Fruit fly (Drosophila melanogaster) whole organism, embryonic: ENCODE results near the gene CCT7.

Experiments used
- Antp ChIP-seq: fragments of 200-800 bp; sonication (Bioruptor generic); optimal IDR thresholded peaks from 3 replicates; lab custom pipeline; 2016; ENCODE audit warnings: missing biosample characterization, missing genetic modification characterization
- B-H1 ChIP-seq: fragments of 200-800 bp; sonication (Bioruptor generic); IDR thresholded peaks from 3 replicates; pipeline ENCODE4 v1.3.6; 2022; ENCODE audit warnings: missing biosample characterization, missing genetic modification characterization
- CG10462 ChIP-seq: fragments of 200-800 bp; sonication (Bioruptor generic); optimal IDR thresholded peaks from 2 replicates; lab custom pipeline; 2016; ENCODE audit warnings: missing biosample characterization, missing genetic modification characterization
- CG10565 ChIP-seq: fragments of 200-800 bp; sonication (Bioruptor generic); optimal IDR thresholded peaks from 3 replicates; lab custom pipeline; 2016; ENCODE audit warnings: missing biosample characterization, mild to moderate bottlenecking, missing genetic modification characterization
- CG11504 ChIP-seq: fragments of 200-800 bp; sonication (Bioruptor generic); optimal IDR thresholded peaks from 3 replicates; lab custom pipeline; 2019; ENCODE audit warnings: missing biosample characterization, mild to moderate bottlenecking, missing genetic modification characterization, moderate library complexity
- CG12744 ChIP-seq: fragments of 200-800 bp; sonication (Bioruptor generic); optimal IDR thresholded peaks from 2 replicates; lab custom pipeline; 2016; ENCODE audit warnings: missing biosample characterization, missing genetic modification characterization
- CG13287 ChIP-seq: fragments of 200-800 bp; sonication (Bioruptor generic); IDR thresholded peaks from 2 replicates; pipeline ENCODE4 v1.3.6; 2022; ENCODE audit warnings: missing biosample characterization, missing genetic modification characterization; ENCODE audit not compliant: partially characterized antibody
- CG15011 ChIP-seq: fragments of 200-800 bp; sonication (Bioruptor generic); optimal IDR thresholded peaks from 3 replicates; lab custom pipeline; 2018; ENCODE audit warnings: missing biosample characterization, mild to moderate bottlenecking, missing genetic modification characterization
- CG15269 ChIP-seq: fragments of 200-800 bp; sonication (Bioruptor generic); optimal IDR thresholded peaks from 2 replicates; lab custom pipeline; 2018; ENCODE audit warnings: missing biosample characterization, mild to moderate bottlenecking, missing genetic modification characterization, moderate library complexity
- CG1602 ChIP-seq: fragments of 200-800 bp; sonication (Bioruptor generic); optimal IDR thresholded peaks from 3 replicates; lab custom pipeline; 2016; ENCODE audit warnings: missing biosample characterization, missing genetic modification characterization
- CG16815 ChIP-seq: fragments of 200-800 bp; sonication (Bioruptor generic); optimal IDR thresholded peaks from 3 replicates; lab custom pipeline; 2017; ENCODE audit warnings: missing biosample characterization, mild to moderate bottlenecking, missing genetic modification characterization
- CG17829 ChIP-seq: fragments of 200-800 bp; optimal IDR thresholded peaks from 2 replicates; lab custom pipeline; 2019; ENCODE audit warnings: missing biosample characterization, mild to moderate bottlenecking, missing genetic modification characterization, moderate library complexity
- CG2202 ChIP-seq: fragments of 200-800 bp; sonication (Bioruptor generic); optimal IDR thresholded peaks from 2 replicates; lab custom pipeline; 2018; ENCODE audit warnings: missing biosample characterization, mild to moderate bottlenecking, missing genetic modification characterization
- CG7372 ChIP-seq: fragments of 200-800 bp; sonication (Bioruptor generic); IDR thresholded peaks from 2 replicates; pipeline ENCODE4 v1.3.6; 2022; ENCODE audit warnings: missing biosample characterization, missing genetic modification characterization
- CG7556 ChIP-seq: fragments of 200-800 bp; sonication (Bioruptor generic); optimal IDR thresholded peaks from 2 replicates; lab custom pipeline; 2017; ENCODE audit warnings: missing biosample characterization, mild to moderate bottlenecking, missing genetic modification characterization
- Drgx ChIP-seq: fragments of 200-800 bp; sonication (Bioruptor generic); IDR thresholded peaks from 2 replicates; pipeline ENCODE4 v1.3.6; 2022; ENCODE audit warnings: missing biosample characterization, missing genetic modification characterization
- Ets97D ChIP-seq: fragments of 200-800 bp; sonication (Bioruptor generic); optimal IDR thresholded peaks from 3 replicates; lab custom pipeline; 2016; ENCODE audit warnings: missing biosample characterization, missing genetic modification characterization
- GATAe ChIP-seq: fragments of 200-800 bp; sonication (Bioruptor generic); conservative IDR thresholded peaks from 2 replicates; pipeline ENCODE4 v1.3.6; 2022; ENCODE audit warnings: missing biosample characterization, missing genetic modification characterization
- HmgZ ChIP-seq: fragments of 200-800 bp; sonication (Bioruptor generic); optimal IDR thresholded peaks from 2 replicates; lab custom pipeline; 2018; ENCODE audit warnings: missing biosample characterization, mild to moderate bottlenecking, missing genetic modification characterization
- Hr78 ChIP-seq, 2 experiments: fragments of 200-800 bp in 1 of 2; fragments of >200 bp in 1 of 2; sonication (Bioruptor generic) in 1 of 2; optimal IDR thresholded peaks; 2 replicates each; lab custom pipeline; 2017 to 2019; ENCODE audit warnings: missing biosample characterization in 2 of 2, missing genetic modification characterization in 2 of 2, mild to moderate bottlenecking in 1 of 2, moderate library complexity in 1 of 2
- MBD-R2 ChIP-seq: fragments of 200-800 bp; sonication (Bioruptor generic); IDR thresholded peaks from 2 replicates; pipeline ENCODE4 v1.3.6; 2022; ENCODE audit warnings: missing biosample characterization, missing genetic modification characterization
- Med ChIP-seq: fragments of 200-800 bp; sonication (Bioruptor generic); peaks from one replicate; lab custom pipeline; 2016; ENCODE audit warnings: missing biosample characterization, missing genetic modification characterization, mild to moderate bottlenecking, inconsistent platforms, moderate library complexity
- NFAT ChIP-seq: fragments of 200-800 bp; sonication (Bioruptor generic); IDR thresholded peaks from 2 replicates; pipeline ENCODE4 v1.3.6; 2022; ENCODE audit warnings: missing biosample characterization, missing genetic modification characterization
- Spps ChIP-seq: fragments of 200-800 bp; sonication (Bioruptor generic); optimal IDR thresholded peaks from 2 replicates; lab custom pipeline; 2018; ENCODE audit warnings: missing biosample characterization, mild to moderate bottlenecking, missing genetic modification characterization
- Usf ChIP-seq: fragments of 200-800 bp; sonication (Bioruptor generic); optimal IDR thresholded peaks from 2 replicates; lab custom pipeline; 2017; ENCODE audit warnings: missing genotype, missing biosample characterization, missing genetic modification characterization
- Xrp1 ChIP-seq: fragments of 200-800 bp; sonication (Bioruptor generic); IDR thresholded peaks from 2 replicates; pipeline ENCODE4 v1.3.6; 2022; ENCODE audit warnings: missing biosample characterization, missing genetic modification characterization
- abd-A ChIP-seq: fragments of 200-800 bp; sonication (Bioruptor generic); optimal IDR thresholded peaks from 3 replicates; lab custom pipeline; 2019; ENCODE audit warnings: missing biosample characterization, mild to moderate bottlenecking, missing genetic modification characterization, moderate library complexity
- ac ChIP-seq: fragments of 200-800 bp; sonication (Bioruptor generic); optimal IDR thresholded peaks from 3 replicates; lab custom pipeline; 2017; ENCODE audit warnings: missing biosample characterization, mild to moderate bottlenecking, missing genetic modification characterization
- az2 ChIP-seq: fragments of 200-800 bp; sonication (Bioruptor generic); optimal IDR thresholded peaks from 3 replicates; lab custom pipeline; 2016; ENCODE audit warnings: missing biosample characterization, missing genetic modification characterization
- croc ChIP-seq: fragments of 200-800 bp; sonication (Bioruptor generic); conservative IDR thresholded peaks from 3 replicates; pipeline ENCODE4 v1.3.6; 2022; ENCODE audit warnings: missing biosample characterization, missing genetic modification characterization
- crp ChIP-seq, 2 experiments: fragments of 200-800 bp; sonication (Bioruptor generic); optimal IDR thresholded peaks; 2 replicates in 1 of 2; 3 replicates in 1 of 2; lab custom pipeline; 2017; ENCODE audit warnings: missing biosample characterization in 2 of 2, missing genetic modification characterization in 2 of 2, mild to moderate bottlenecking in 1 of 2, moderate library complexity in 1 of 2
- dati ChIP-seq: fragments of 200-800 bp; sonication (Bioruptor generic); IDR thresholded peaks from 2 replicates; pipeline ENCODE4 v1.3.6; 2022; ENCODE audit warnings: missing biosample characterization, missing genetic modification characterization
- dimm ChIP-seq: fragments of 200-800 bp; sonication (Bioruptor generic); IDR thresholded peaks from 2 replicates; pipeline ENCODE4 v1.3.6; 2022; ENCODE audit warnings: missing biosample characterization, missing genetic modification characterization
- ems ChIP-seq: fragments of 200-800 bp; sonication (Bioruptor generic); optimal IDR thresholded peaks from 3 replicates; lab custom pipeline; 2016; ENCODE audit warnings: missing biosample characterization, missing genetic modification characterization
- fd96Cb ChIP-seq: fragments of 200-800 bp; sonication (Bioruptor generic); optimal IDR thresholded peaks from 2 replicates; lab custom pipeline; 2018; ENCODE audit warnings: missing biosample characterization, mild to moderate bottlenecking, missing genetic modification characterization, moderate library complexity
- fu2 ChIP-seq: fragments of 200-800 bp; sonication (Bioruptor generic); optimal IDR thresholded peaks from 2 replicates; lab custom pipeline; 2016; ENCODE audit warnings: missing biosample characterization, missing genetic modification characterization
- her ChIP-seq: fragments of 200-800 bp; sonication (Bioruptor generic); optimal IDR thresholded peaks from 2 replicates; lab custom pipeline; 2016; ENCODE audit warnings: missing biosample characterization, missing genetic modification characterization
- jing ChIP-seq: fragments of 200-800 bp; sonication (Bioruptor generic); optimal IDR thresholded peaks from 2 replicates; lab custom pipeline; 2018; ENCODE audit warnings: missing biosample characterization, mild to moderate bottlenecking, missing genetic modification characterization
- mirr ChIP-seq: fragments of 200-800 bp; sonication (Bioruptor generic); optimal IDR thresholded peaks from 3 replicates; lab custom pipeline; 2018; ENCODE audit warnings: missing biosample characterization, mild to moderate bottlenecking, missing genetic modification characterization
- nmo ChIP-seq: fragments of 200-800 bp; sonication (Bioruptor generic); optimal IDR thresholded peaks from 2 replicates; lab custom pipeline; 2018; ENCODE audit warnings: missing biosample characterization, mild to moderate bottlenecking, missing genetic modification characterization, moderate library complexity
- otp ChIP-seq: fragments of 200-800 bp; sonication (Bioruptor generic); IDR thresholded peaks from 3 replicates; pipeline ENCODE4, ENCODE4 v1.3.6; 2022; ENCODE audit warnings: missing biosample characterization, missing genetic modification characterization
- pb ChIP-seq: fragments of 200-800 bp; sonication (Bioruptor generic); optimal IDR thresholded peaks from 3 replicates; lab custom pipeline; 2016; ENCODE audit warnings: missing biosample characterization, missing genetic modification characterization
- ro ChIP-seq: fragments of 200-800 bp; sonication (Bioruptor generic); IDR thresholded peaks from 2 replicates; pipeline ENCODE4 v1.3.6; 2022; ENCODE audit warnings: missing biosample characterization, missing genetic modification characterization
- salm ChIP-seq: fragments of 200-800 bp; sonication (Bioruptor generic); optimal IDR thresholded peaks from 2 replicates; lab custom pipeline; 2018; ENCODE audit warnings: missing biosample characterization, mild to moderate bottlenecking, missing genetic modification characterization
- sna ChIP-seq: fragments of 200-800 bp; sonication (Bioruptor generic); IDR thresholded peaks from 2 replicates; pipeline ENCODE4 v1.3.6; 2022; ENCODE audit warnings: missing biosample characterization, missing genetic modification characterization; ENCODE audit not compliant: partially characterized antibody
- so ChIP-seq: fragments of 200-800 bp; sonication (Bioruptor generic); IDR thresholded peaks from 3 replicates; pipeline ENCODE4 v1.3.6; 2022; ENCODE audit warnings: missing biosample characterization, missing genetic modification characterization
- sqz ChIP-seq: fragments of 200-800 bp; sonication (Bioruptor generic); optimal IDR thresholded peaks from 3 replicates; lab custom pipeline; 2018; ENCODE audit warnings: missing biosample characterization, mild to moderate bottlenecking, missing genetic modification characterization
- ssp ChIP-seq: fragments of 200-800 bp; sonication (Bioruptor generic); IDR thresholded peaks from 2 replicates; pipeline ENCODE4 v1.3.6; 2022; ENCODE audit warnings: missing biosample characterization, missing genetic modification characterization
- wor ChIP-seq: fragments of 200-800 bp; sonication (Bioruptor generic); IDR thresholded peaks from 2 replicates; pipeline ENCODE4 v1.3.6; 2022; ENCODE audit warnings: missing biosample characterization, missing genetic modification characterization
- zfh2 ChIP-seq: fragments of 200-800 bp; sonication (Bioruptor generic); optimal IDR thresholded peaks from 2 replicates; lab custom pipeline; 2016; ENCODE audit warnings: missing biosample characterization, missing genetic modification characterization

CCT7 gene

DNA sequence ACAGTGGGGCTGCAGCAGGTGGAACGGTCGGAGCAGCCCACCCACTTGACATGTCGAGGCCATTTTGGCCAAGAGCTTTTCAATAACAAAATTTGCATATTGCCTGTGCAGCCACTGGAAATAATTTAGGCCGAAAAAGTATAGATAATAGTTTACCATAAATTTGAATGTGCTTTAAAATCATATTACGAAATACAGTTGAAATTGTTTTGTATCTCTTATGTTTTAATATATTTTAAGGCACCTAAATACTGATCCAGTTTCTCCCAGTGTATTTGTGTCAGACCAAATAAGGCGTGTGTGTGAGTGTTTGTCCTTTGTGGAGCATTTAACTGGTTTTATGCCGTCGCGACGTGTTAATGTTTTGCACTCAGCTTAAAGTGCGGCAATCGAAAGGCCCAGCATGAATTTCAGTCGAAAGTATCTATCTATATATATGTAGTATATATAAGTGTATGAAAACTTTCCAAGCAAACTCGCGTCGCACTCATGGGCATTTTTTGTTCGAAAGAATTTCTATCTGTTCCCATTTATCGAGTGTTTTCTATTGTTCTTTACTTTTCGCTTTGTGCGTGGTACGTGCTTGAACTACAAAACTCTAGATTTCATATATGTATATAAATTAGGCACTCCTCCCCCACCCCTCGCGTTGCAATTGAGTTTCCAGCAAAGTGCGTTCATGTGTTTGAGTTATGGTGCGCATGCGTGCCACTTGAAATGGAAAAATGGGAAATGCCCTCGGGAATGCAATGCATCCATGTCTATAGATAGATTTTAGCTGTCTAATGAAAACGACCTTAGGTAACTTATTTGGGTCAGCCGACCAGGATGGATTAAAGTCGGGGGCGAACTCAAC is 48.2 kb downstream of the CCT7 start (continued):
- TF ChIP-seq CG15269 (tag; lab: Kevin White, UChicago) (peak; percentile 6), az2 (GFP tag; lab: Kevin White, UChicago) (peak; percentile 24), NFAT (GFP tag; lab: Robert Waterston, UW) (no peak), CG17829 (tag; lab: Kevin White, UChicago) (peak; percentile 53), jing (GFP tag; lab: Kevin White, UChicago) (no peak), CG1602 (peak; percentile 43), HmgZ (tag; lab: Kevin White, UChicago) (no peak), CG2202 (tag; lab: Kevin White, UChicago) (peak; percentile 12), dimm (GFP tag; lab: Robert Waterston, UW) (no peak), Spps (tag; lab: Kevin White, UChicago) (peak; percentile 2), croc (GFP tag; lab: Robert Waterston, UW) (no peak), salm (tag; lab: Kevin White, UChicago) (no peak), CG7372 (GFP tag; lab: Robert Waterston, UW) (no peak), ro (GFP tag; lab: Robert Waterston, UW) (no peak), crp (GFP tag; optimal IDR thresholded peaks at IDR 0.05; lab: Kevin White, UChicago) (no peak), GATAe (GFP tag; lab: Robert Waterston, UW) (no peak), Ets97D (no peak), MBD-R2 (GFP tag; lab: Robert Waterston, UW) (no peak), sna (GFP tag; lab: Robert Waterston, UW) (no peak), ac (GFP tag; lab: Kevin White, UChicago) (peak; percentile 25), dati (no peak), pb (GFP tag; lab: Kevin White, UChicago) (no peak), CG11504 (tag; lab: Kevin White, UChicago) (peak; percentile 52), CG10462 (GFP tag; lab: Kevin White, UChicago) (no peak), CG10565 (no peak), fu2 (GFP tag; lab: Kevin White, UChicago) (no peak), CG13287 (no peak), so (GFP tag; lab: Robert Waterston, UW) (0 out of 3 replicates have a peak, but pooled peaks have one; percentile 47), ems (GFP tag; lab: Kevin White, UChicago) (no peak), fd96Cb (tag; lab: Kevin White, UChicago) (peak; percentile 52), Antp (no peak), Drgx (peak; percentile 53), Usf (GFP tag; lab: Kevin White, UChicago) (no peak), wor (GFP tag; lab: Robert Waterston, UW) (no peak), CG16815 (peak; percentile 37), otp (GFP tag; lab: Robert Waterston, UW) (0 out of 3 replicates have a peak, but pooled peaks have one; percentile 30), B-H1 (GFP tag; lab: Robert Waterston, UW) (no peak; the same call in 2 of the 3 replicates), ssp (GFP tag; lab: Robert Waterston, UW) (no peak), abd-A (tag; lab: Kevin White, UChicago) (no peak), Hr78 (GFP tag; optimal IDR thresholded peaks at IDR 0.05; lab: Kevin White, UChicago) (no peak), CG7556 (GFP tag; lab: Kevin White, UChicago) (peak; percentile 25), CG15011 (GFP tag; lab: Kevin White, UChicago) (no peak), Xrp1 (peak; percentile 55; the same call in 1 of the 2 replicates), zfh2 (no peak), her (no peak), sqz (GFP tag; lab: Kevin White, UChicago) (peak; percentile 7), CG12744 (no peak), nmo (GFP tag; lab: Kevin White, UChicago) (peak; percentile 41), Med (GFP tag; lab: Kevin White, UChicago) (peak; percentile 40), mirr (GFP tag; lab: Kevin White, UChicago) (no peak)
